Fruit fly (Drosophila melanogaster) S2 (cell line): ENCODE results near the gene Pp1-87B.

Experiments
- CG8478 ChIP-seq: fragments of >200 bp; optimal IDR thresholded peaks from 2 replicates; lab custom pipeline; 2018
- CTCF ChIP-seq, 2 experiments: fragments of >200 bp; optimal IDR thresholded peaks; 2 replicates each; lab custom pipeline; 2018

- TF ChIP-seq CG8478 (lab: Kevin White, UChicago): no peak
- TF ChIP-seq CTCF (optimal IDR thresholded peaks at IDR 0.05; lab: Kevin White, UChicago): no peak
Observed at dm6 chr3R:12379249-12379648, 46.5 kb downstream of the Pp1-87B start.
